Fruit fly (Drosophila melanogaster) whole organism, embryonic: ENCODE results near the gene Pak.

ENCODE experiments used
- CG15011 ChIP-seq: fragments of 200-800 bp; sonication (Bioruptor generic); optimal IDR thresholded peaks from 3 replicates; lab custom pipeline; 2018; ENCODE audit warnings: missing biosample characterization, mild to moderate bottlenecking, missing genetic modification characterization
- CG5245 ChIP-seq: fragments of 200-800 bp; sonication (Bioruptor generic); optimal IDR thresholded peaks from 3 replicates; lab custom pipeline; 2016; ENCODE audit warnings: missing biosample characterization, missing genetic modification characterization
- Usf ChIP-seq: fragments of 200-800 bp; sonication (Bioruptor generic); optimal IDR thresholded peaks from 2 replicates; lab custom pipeline; 2017; ENCODE audit warnings: missing genotype, missing biosample characterization, missing genetic modification characterization
- caup ChIP-seq: fragments of 200-800 bp; sonication (Bioruptor generic); optimal IDR thresholded peaks from 3 replicates; lab custom pipeline; 2017; ENCODE audit warnings: missing biosample characterization, mild to moderate bottlenecking, missing genetic modification characterization, moderate library complexity; ENCODE audit not compliant: severe bottlenecking
- onecut ChIP-seq: fragments of 200-800 bp; sonication (Bioruptor generic); IDR thresholded peaks from 2 replicates; pipeline ENCODE4 v1.3.6; 2022; ENCODE audit warnings: missing biosample characterization, missing genetic modification characterization
- pan ChIP-seq, 4 experiments: fragments of >200 bp in 3 of 4; fragments of 200-800 bp in 1 of 4; sonication (Bioruptor generic) in 1 of 4; optimal IDR thresholded peaks in 3 of 4; IDR thresholded peaks in 1 of 4; 2 replicates each; pipeline versions ENCODE4 v1.3.6 to Lab custom; 2017 to 2022; ENCODE audit warnings: missing biosample characterization in 2 of 4, missing genetic modification characterization in 2 of 4, mixed read lengths in 1 of 4
- pb ChIP-seq: fragments of 200-800 bp; sonication (Bioruptor generic); optimal IDR thresholded peaks from 3 replicates; lab custom pipeline; 2016; ENCODE audit warnings: missing biosample characterization, missing genetic modification characterization
- prd ChIP-seq, 3 experiments: fragments of >200 bp in 2 of 3; fragments of 200-800 bp in 1 of 3; sonication (Bioruptor generic) in 1 of 3; optimal IDR thresholded peaks in 2 of 3; IDR thresholded peaks in 1 of 3; 2 replicates in 2 of 3; 3 replicates in 1 of 3; pipeline versions ENCODE4 v1.3.6 to Lab custom; 2017 to 2022; ENCODE audit warnings: missing biosample characterization in 1 of 3, missing genetic modification characterization in 1 of 3
- rib ChIP-seq: fragments of 200-800 bp; sonication (Bioruptor generic); IDR thresholded peaks from 2 replicates; pipeline ENCODE4 v1.3.6; 2022; ENCODE audit warnings: missing biosample characterization, missing genetic modification characterization

dm6 chr3R:6350755-6351154 is at the start of gene Pak:
- TF ChIP-seq caup (no peak), prd (optimal IDR thresholded peaks at IDR 0.05; lab: Kevin White, UChicago) (no peak), prd (GFP tag; IDR thresholded peaks at IDR 0.05; lab: Robert Waterston, UW) (no peak), pb (GFP tag; lab: Kevin White, UChicago) (no peak), CG15011 (GFP tag; lab: Kevin White, UChicago) (no peak), onecut (GFP tag; lab: Robert Waterston, UW) (no peak), CG5245 (GFP tag; lab: Kevin White, UChicago) (no peak), Usf (GFP tag; lab: Kevin White, UChicago) (no peak), pan (optimal IDR thresholded peaks at IDR 0.05; lab: Kevin White, UChicago) (no peak), pan (GFP tag; optimal IDR thresholded peaks at IDR 0.05 in 1 of 2, IDR thresholded peaks at IDR 0.05 in 1 of 2) (no peak), rib (GFP tag; lab: Robert Waterston, UW) (no peak)
